Worm (Caenorhabditis elegans): Measurements from ENCODE around the gene hxk-3.

ce11 chrIV:1455006-1455405 is 42.4 kb upstream of the hxk-3 start:
- TF ChIP-seq snpc-4 (tag; optimal IDR thresholded peaks at IDR 0.05) (no peak), flh-1 (GFP tag; optimal IDR thresholded peaks at IDR 0.05) (no peak), nhr-2 (tag; optimal IDR thresholded peaks at IDR 0.05) (no peak), lsy-2 (tag; optimal IDR thresholded peaks at IDR 0.05) (no peak), unc-62 (GFP tag; optimal IDR thresholded peaks at IDR 0.05) (no peak), nhr-28 (tag; optimal IDR thresholded peaks at IDR 0.05) (no peak), nhr-12 (tag; optimal IDR thresholded peaks at IDR 0.05) (no peak), ces-1 (GFP tag; optimal IDR thresholded peaks at IDR 0.05) (no peak)
